ENCODE assay signal across 3 fruit fly cellular contexts in genomic region chr3R:27167350-27167749, dm6.
A peak's percentile ranks its signal among the peaks of the same experiment; 100 is the strongest.
TF ChIP-seq lines count a peak whose summit lies in the region.

No protein-coding gene starts in this region.

- TF ChIP-seq CTCF in whole organism, embryonic (GFP tag; optimal IDR thresholded peaks at IDR 0.05; lab: Kevin White, UChicago), result no peak

TF ChIP-seq in whole organism, embryonic, 481 proteins besides CTCF, POLR2A, EP300 and RAD21:
- TF ChIP-seq sug (tag; optimal IDR thresholded peaks at IDR 0.05; lab: Kevin White, UChicago) (no peak), br (optimal IDR thresholded peaks at IDR 0.05; lab: Kevin White, UChicago) (no peak), CG6654 (GFP tag; optimal IDR thresholded peaks at IDR 0.05; lab: Kevin White, UChicago) (no peak), Blimp-1 (GFP tag; optimal IDR thresholded peaks at IDR 0.05; lab: Kevin White, UChicago) (peak; percentile 5), nom (GFP tag; optimal IDR thresholded peaks at IDR 0.05; lab: Kevin White, UChicago) (peak; percentile 19), zen (tag; optimal IDR thresholded peaks at IDR 0.05; lab: Kevin White, UChicago) (peak; percentile 5), CG10366 (GFP tag; IDR thresholded peaks at IDR 0.05; lab: Robert Waterston, UW) (no peak), CG10979 (tag; optimal IDR thresholded peaks at IDR 0.05; lab: Kevin White, UChicago) (peak; percentile 30), CG6813 (GFP tag; optimal IDR thresholded peaks at IDR 0.05; lab: Kevin White, UChicago) (no peak), bsh (GFP tag; optimal IDR thresholded peaks at IDR 0.05; lab: Kevin White, UChicago) (peak in 1 of 2 experiments; percentile 58), Atf6 (GFP tag; IDR thresholded peaks at IDR 0.05; lab: Robert Waterston, UW) (no peak), CG13775 (GFP tag; optimal IDR thresholded peaks at IDR 0.05; lab: Kevin White, UChicago) (no peak), knrl (GFP tag; IDR thresholded peaks at IDR 0.05; lab: Robert Waterston, UW; ENCODE audit: partially characterized antibody) (no peak), crc (GFP tag; optimal IDR thresholded peaks at IDR 0.05; lab: Kevin White, UChicago) (no peak), CG3407 (GFP tag; optimal IDR thresholded peaks at IDR 0.05; lab: Kevin White, UChicago) (no peak), pzg (GFP tag; optimal IDR thresholded peaks at IDR 0.05; lab: Kevin White, UChicago) (no peak), Med (GFP tag; lab: Kevin White, UChicago) (peak; percentile 21), nerfin-1 (tag; optimal IDR thresholded peaks at IDR 0.05; lab: Kevin White, UChicago) (no peak), phol (tag; optimal IDR thresholded peaks at IDR 0.05; lab: Kevin White, UChicago) (peak; percentile 25), Fer3 (tag; optimal IDR thresholded peaks at IDR 0.05; lab: Kevin White, UChicago) (no peak), CG8765 (GFP tag; IDR thresholded peaks at IDR 0.05; lab: Robert Waterston, UW) (no peak), Drgx (GFP tag; IDR thresholded peaks at IDR 0.05; lab: Robert Waterston, UW) (peak; percentile 93), otp (GFP tag; IDR thresholded peaks at IDR 0.05; lab: Robert Waterston, UW) (no peak), tup (GFP tag; optimal IDR thresholded peaks at IDR 0.05; lab: Kevin White, UChicago) (no peak), CG14710 (tag; optimal IDR thresholded peaks at IDR 0.05; lab: Kevin White, UChicago) (no peak), chm (GFP tag; IDR thresholded peaks at IDR 0.05; lab: Robert Waterston, UW) (no peak), CG2678 (tag; optimal IDR thresholded peaks at IDR 0.05; lab: Kevin White, UChicago) (no peak), Kr (GFP tag; optimal IDR thresholded peaks at IDR 0.05; lab: Kevin White, UChicago) (no peak), cwo (GFP tag; optimal IDR thresholded peaks at IDR 0.05; lab: Kevin White, UChicago) (no peak), sens (GFP tag; lab: Kevin White, UChicago) (peak; percentile 73)

TF ChIP-seq in whole organism, prepupa, 60 proteins besides CTCF, POLR2A, EP300 and RAD21 (continues in another document):
- TF ChIP-seq Eip93F (GFP tag; optimal IDR thresholded peaks at IDR 0.05; lab: Kevin White, UChicago) (no peak), CG6854 (GFP tag; optimal IDR thresholded peaks at IDR 0.05; lab: Kevin White, UChicago) (no peak), CG16779 (tag; optimal IDR thresholded peaks at IDR 0.05; lab: Kevin White, UChicago) (peak; percentile 20), Ets96B (tag; optimal IDR thresholded peaks at IDR 0.05; lab: Kevin White, UChicago) (peak; percentile 63), CG8119 (GFP tag; IDR thresholded peaks at IDR 0.05; lab: Robert Waterston, UW) (peak; percentile 95), achi (GFP tag; optimal IDR thresholded peaks at IDR 0.05; lab: Kevin White, UChicago) (peak; percentile 80), Lpt (GFP tag; optimal IDR thresholded peaks at IDR 0.05; lab: Kevin White, UChicago) (peak; percentile 89), fd85E (GFP tag; optimal IDR thresholded peaks at IDR 0.05; lab: Kevin White, UChicago) (no peak), fkh (GFP tag; optimal IDR thresholded peaks at IDR 0.05; lab: Kevin White, UChicago) (no peak), CG10631 (GFP tag; optimal IDR thresholded peaks at IDR 0.05; lab: Kevin White, UChicago) (peak; percentile 68), CG15336 (GFP tag; IDR thresholded peaks at IDR 0.05; lab: Robert Waterston, UW) (peak; percentile 94), Ets21C (GFP tag; optimal IDR thresholded peaks at IDR 0.05; lab: Kevin White, UChicago) (no peak), spab (GFP tag; optimal IDR thresholded peaks at IDR 0.05; lab: Kevin White, UChicago) (peak; percentile 54), lz (GFP tag; optimal IDR thresholded peaks at IDR 0.05; lab: Kevin White, UChicago) (no peak), dsx (GFP tag; optimal IDR thresholded peaks at IDR 0.05; lab: Kevin White, UChicago; ENCODE audit: poor library complexity, severe bottlenecking) (peak; percentile 64), ss (GFP tag; optimal IDR thresholded peaks at IDR 0.05; lab: Kevin White, UChicago) (peak; percentile 54 to 91), CG34406 (GFP tag; optimal IDR thresholded peaks at IDR 0.05; lab: Kevin White, UChicago) (no peak), CG8632 (GFP tag; optimal IDR thresholded peaks at IDR 0.05; lab: Kevin White, UChicago) (no peak), CG11294 (GFP tag; IDR thresholded peaks at IDR 0.05; lab: Robert Waterston, UW) (peak; percentile 78), fd59A (GFP tag; optimal IDR thresholded peaks at IDR 0.05; lab: Kevin White, UChicago) (peak; percentile 36), esn (GFP tag; optimal IDR thresholded peaks at IDR 0.05; lab: Kevin White, UChicago) (no peak), acj6 (GFP tag; optimal IDR thresholded peaks at IDR 0.05; lab: Kevin White, UChicago) (peak; percentile 51), Smox (GFP tag; optimal IDR thresholded peaks at IDR 0.05; lab: Kevin White, UChicago) (no peak), salr (GFP tag; optimal IDR thresholded peaks at IDR 0.05; lab: Kevin White, UChicago) (peak in 1 of 2 experiments; percentile 74), CG6163 (GFP tag; IDR thresholded peaks at IDR 0.05; lab: Robert Waterston, UW) (peak; percentile 89), Met (GFP tag; optimal IDR thresholded peaks at IDR 0.05; lab: Kevin White, UChicago) (no peak), Sox102F (GFP tag; optimal IDR thresholded peaks at IDR 0.05; lab: Kevin White, UChicago) (no peak), CG11762 (GFP tag; optimal IDR thresholded peaks at IDR 0.05; lab: Kevin White, UChicago; ENCODE audit: insufficient read depth) (peak; percentile 57), CG3919 (GFP tag; optimal IDR thresholded peaks at IDR 0.05; lab: Kevin White, UChicago) (peak; percentile 79), Sox14 (GFP tag; optimal IDR thresholded peaks at IDR 0.05; lab: Kevin White, UChicago) (peak; percentile 57), svp (GFP tag; lab: Kevin White, UChicago) (peak; percentile 19), CG31627 (GFP tag; optimal IDR thresholded peaks at IDR 0.05; lab: Kevin White, UChicago) (no peak), CG6808 (GFP tag; optimal IDR thresholded peaks at IDR 0.05; lab: Kevin White, UChicago) (peak; percentile 66), net (GFP tag; optimal IDR thresholded peaks at IDR 0.05; lab: Kevin White, UChicago) (peak; percentile 54)

TF ChIP-seq in whole organism, pupa, 21 proteins besides CTCF, POLR2A, EP300 and RAD21:
- TF ChIP-seq CG4496 (GFP tag; IDR thresholded peaks at IDR 0.05; lab: Robert Waterston, UW) (peak; percentile 92), EcR (GFP tag; optimal IDR thresholded peaks at IDR 0.05; lab: Kevin White, UChicago) (no peak), Pif1B (GFP tag; optimal IDR thresholded peaks at IDR 0.05; lab: Kevin White, UChicago) (peak; percentile 78), CG34367 (tag; optimal IDR thresholded peaks at IDR 0.05; lab: Kevin White, UChicago) (peak; percentile 37), rn (GFP tag; IDR thresholded peaks at IDR 0.05; lab: Robert Waterston, UW) (peak; percentile 82), CG14655 (GFP tag; optimal IDR thresholded peaks at IDR 0.05; lab: Kevin White, UChicago) (peak; percentile 92), D1 (tag; optimal IDR thresholded peaks at IDR 0.05; lab: Kevin White, UChicago) (no peak), fd96Ca (GFP tag; IDR thresholded peaks at IDR 0.05; lab: Robert Waterston, UW) (peak; percentile 86), CG12605 (GFP tag; IDR thresholded peaks at IDR 0.05; lab: Robert Waterston, UW) (peak; percentile 90), CG8301 (tag; optimal IDR thresholded peaks at IDR 0.05; lab: Kevin White, UChicago) (peak; percentile 92), Ets98B (GFP tag; IDR thresholded peaks at IDR 0.05; lab: Robert Waterston, UW) (peak; percentile 94), CG17806 (tag; optimal IDR thresholded peaks at IDR 0.05; lab: Kevin White, UChicago) (peak; percentile 82), Snoo (tag; optimal IDR thresholded peaks at IDR 0.05; lab: Kevin White, UChicago) (no peak), CG32121 (GFP tag; IDR thresholded peaks at IDR 0.05; lab: Robert Waterston, UW) (peak; percentile 91), Pif1A (GFP tag; optimal IDR thresholded peaks at IDR 0.05; lab: Kevin White, UChicago) (peak; percentile 84), CG10348 (GFP tag; IDR thresholded peaks at IDR 0.05; lab: Robert Waterston, UW) (no peak), CG13204 (GFP tag; optimal IDR thresholded peaks at IDR 0.05; lab: Kevin White, UChicago) (peak; percentile 14), CG8159 (tag; optimal IDR thresholded peaks at IDR 0.05; lab: Kevin White, UChicago) (peak; percentile 70), gl (tag; optimal IDR thresholded peaks at IDR 0.05; lab: Kevin White, UChicago) (peak; percentile 45), CG9948 (tag; optimal IDR thresholded peaks at IDR 0.05; lab: Kevin White, UChicago) (peak; percentile 79), CG15710 (tag; optimal IDR thresholded peaks at IDR 0.05; lab: Kevin White, UChicago) (peak; percentile 57)

Comparison
In these comparisons a context has a peak if more than half of its experiments do, and no peak if none do; other contexts are left out.
1. Of the 7 proteins assayed by ChIP-seq in both whole organism, embryonic and whole organism, prepupa: peak only in whole organism, embryonic: Blimp-1; only in whole organism, prepupa: CG16779, Gug and Lpt; in both: none; in neither: 3.